Worm (Caenorhabditis elegans): ENCODE results near the gene exc-12.

The exc-12 gene

ce11 chrIII:13563000-13563522 is 7.2 kb downstream of the exc-12 start, which contains the start of gene T05D4.2 (continued):
- TF ChIP-seq php-3 (GFP tag; IDR thresholded peaks at IDR 0.05) (no peak), skn-1 (tag; optimal IDR thresholded peaks at IDR 0.05) (no peak), egl-27 (tag; optimal IDR thresholded peaks at IDR 0.05) (no peak), pqm-1 (tag; optimal IDR thresholded peaks at IDR 0.05) (no peak), ctbp-1 (GFP tag; IDR thresholded peaks at IDR 0.05) (0 out of 2 replicates have a peak, but pooled peaks have one; percentile 39), zip-11 (GFP tag; IDR thresholded peaks at IDR 0.05) (no peak), ztf-7 (tag; optimal IDR thresholded peaks at IDR 0.05) (no peak), tag-97 (GFP tag; IDR thresholded peaks at IDR 0.05) (no peak), F37D6.2 (tag; optimal IDR thresholded peaks at IDR 0.05) (no peak), F10B5.3 (tag; optimal IDR thresholded peaks at IDR 0.05) (no peak), ZK546.5 (tag; optimal IDR thresholded peaks at IDR 0.05) (no peak), nhr-48 (tag; optimal IDR thresholded peaks at IDR 0.05) (no peak), nhr-41 (GFP tag; IDR thresholded peaks at IDR 0.05) (no peak), lin-15B (tag; optimal IDR thresholded peaks at IDR 0.05) (no peak), ceh-32 (tag; optimal IDR thresholded peaks at IDR 0.05; ENCODE audit: poor library complexity) (no peak), snpc-1.2 (GFP tag; IDR thresholded peaks at IDR 0.05) (no peak), F44E2.7 (GFP tag; IDR thresholded peaks at IDR 0.05) (no peak), Y5F2A.4 (GFP tag; optimal IDR thresholded peaks at IDR 0.05) (no peak), T26A8.4 (GFP tag; IDR thresholded peaks at IDR 0.05) (no peak), dmd-8 (GFP tag; IDR thresholded peaks at IDR 0.05) (no peak), nhr-102 (tag; optimal IDR thresholded peaks at IDR 0.05) (no peak), D1046.2 (GFP tag; IDR thresholded peaks at IDR 0.05) (0 out of 2 replicates have a peak, but pooled peaks have one; percentile 23), lin-13 (GFP tag; optimal IDR thresholded peaks at IDR 0.05) (no peak), Y48G9A.11 (GFP tag; IDR thresholded peaks at IDR 0.05) (no peak), aly-2 (tag; optimal IDR thresholded peaks at IDR 0.05) (no peak), hlh-11 (tag; optimal IDR thresholded peaks at IDR 0.05) (peak; percentile 11), lsy-2 (tag; optimal IDR thresholded peaks at IDR 0.05) (peak in 1 of 2 experiments; percentile 59), Y75B8A.6 (GFP tag; IDR thresholded peaks at IDR 0.05) (no peak), lim-7 (GFP tag; IDR thresholded peaks at IDR 0.05) (no peak), hlh-30 (tag; optimal IDR thresholded peaks at IDR 0.05; ENCODE audit: insufficient read depth) (no peak), madf-9 (GFP tag; conservative IDR thresholded peaks at IDR 0.05) (no peak), lin-39 (tag; optimal IDR thresholded peaks at IDR 0.05) (no peak), mdt-29 (GFP tag; IDR thresholded peaks at IDR 0.05) (no peak), nhr-111 (GFP tag; optimal IDR thresholded peaks at IDR 0.05) (no peak), hmg-1.1 (GFP tag; IDR thresholded peaks at IDR 0.05) (no peak), Y105C5A.15 (GFP tag; IDR thresholded peaks at IDR 0.05) (no peak), arid-1 (GFP tag; conservative IDR thresholded peaks at IDR 0.05) (no peak)

ce11 chrIII:13561233-13561632 is 9.0 kb downstream of the exc-12 start:
- TF ChIP-seq nhr-77 (tag; optimal IDR thresholded peaks at IDR 0.05) (no peak), Y5F2A.4 (GFP tag; optimal IDR thresholded peaks at IDR 0.05) (no peak), aha-1 (tag) (peak; percentile 2), nhr-10 (tag; optimal IDR thresholded peaks at IDR 0.05) (no peak), cey-2 (tag; optimal IDR thresholded peaks at IDR 0.05; ENCODE audit: borderline replicate concordance, insufficient read depth) (no peak)
